Fruit fly (Drosophila melanogaster) whole organism, pupa: ENCODE results near the gene lic.
A peak's percentile ranks its signal among the peaks of the same experiment; 100 is the strongest.

Source experiments
- CG10348 ChIP-seq: fragments of 200-800 bp; sonication (Bioruptor generic); IDR thresholded peaks from 2 replicates; pipeline ENCODE4 v1.3.6; 2022; ENCODE audit warnings: missing biosample characterization, missing genetic modification characterization
- CG12605 ChIP-seq: fragments of 200-800 bp; sonication (Bioruptor generic); IDR thresholded peaks from 2 replicates; pipeline ENCODE4 v1.3.6; 2022; ENCODE audit warnings: missing biosample characterization, missing genetic modification characterization
- CG13204 ChIP-seq: fragments of 200-800 bp; sonication (Bioruptor generic); optimal IDR thresholded peaks from 2 replicates; lab custom pipeline; 2018; ENCODE audit warnings: missing biosample characterization, mild to moderate bottlenecking, missing genetic modification characterization, moderate library complexity
- CG14655 ChIP-seq: fragments of 200-800 bp; sonication (Bioruptor generic); optimal IDR thresholded peaks from 3 replicates; lab custom pipeline; 2017; ENCODE audit warnings: mild to moderate bottlenecking, missing biosample characterization, missing genetic modification reagents, missing genetic modification characterization
- CG15710 ChIP-seq: fragments of 200-800 bp; sonication (Bioruptor generic); optimal IDR thresholded peaks from 2 replicates; lab custom pipeline; 2018; ENCODE audit warnings: missing biosample characterization, mild to moderate bottlenecking, missing genetic modification characterization, moderate library complexity
- CG17806 ChIP-seq: fragments of 200-800 bp; sonication (Bioruptor generic); optimal IDR thresholded peaks from 2 replicates; lab custom pipeline; 2018; ENCODE audit warnings: missing biosample characterization, mild to moderate bottlenecking, missing genetic modification characterization, moderate library complexity
- CG32121 ChIP-seq: fragments of 200-800 bp; sonication (Bioruptor generic); IDR thresholded peaks from 2 replicates; pipeline ENCODE4 v1.3.6; 2022; ENCODE audit warnings: missing biosample characterization, missing genetic modification characterization
- CG34367 ChIP-seq: fragments of 200-800 bp; sonication (Bioruptor generic); optimal IDR thresholded peaks from 2 replicates; lab custom pipeline; 2018; ENCODE audit warnings: missing biosample characterization, mild to moderate bottlenecking, missing genetic modification characterization
- CG4496 ChIP-seq: fragments of 200-800 bp; sonication (Bioruptor generic); IDR thresholded peaks from 3 replicates; pipeline ENCODE4 v1.3.6; 2022; ENCODE audit warnings: missing biosample characterization, missing genetic modification characterization
- CG8159 ChIP-seq: fragments of 200-800 bp; sonication (Bioruptor generic); optimal IDR thresholded peaks from 3 replicates; lab custom pipeline; 2018; ENCODE audit warnings: missing biosample characterization, mild to moderate bottlenecking, missing genetic modification characterization, moderate library complexity
- CG8301 ChIP-seq: fragments of 200-800 bp; sonication (Bioruptor generic); optimal IDR thresholded peaks from 2 replicates; lab custom pipeline; 2018; ENCODE audit warnings: missing biosample characterization, mild to moderate bottlenecking, missing genetic modification characterization
- CG9948 ChIP-seq: fragments of 200-800 bp; sonication (Bioruptor generic); optimal IDR thresholded peaks from 2 replicates; lab custom pipeline; 2018; ENCODE audit warnings: missing biosample characterization, mild to moderate bottlenecking, missing genetic modification characterization, moderate library complexity
- D1 ChIP-seq: fragments of 200-800 bp; sonication (Bioruptor generic); optimal IDR thresholded peaks from 2 replicates; lab custom pipeline; 2018; ENCODE audit warnings: missing biosample characterization, mild to moderate bottlenecking, missing genetic modification characterization, moderate library complexity
- EcR ChIP-seq: fragments of 200-800 bp; sonication (Bioruptor generic); optimal IDR thresholded peaks from 3 replicates; lab custom pipeline; 2019; ENCODE audit warnings: missing biosample characterization, missing genetic modification characterization, mild to moderate bottlenecking, moderate library complexity, missing genetic modification reagents
- Ets98B ChIP-seq: fragments of 200-800 bp; sonication (Bioruptor generic); IDR thresholded peaks from 2 replicates; pipeline ENCODE4 v1.3.6; 2022; ENCODE audit warnings: missing biosample characterization, missing genetic modification characterization
- Pif1A ChIP-seq: fragments of 200-800 bp; sonication (Bioruptor generic); optimal IDR thresholded peaks from 3 replicates; lab custom pipeline; 2016; ENCODE audit warnings: missing biosample characterization, missing genetic modification characterization
- Pif1B ChIP-seq: fragments of 200-800 bp; sonication (Bioruptor generic); optimal IDR thresholded peaks from 3 replicates; lab custom pipeline; 2016; ENCODE audit warnings: missing biosample characterization, missing genetic modification characterization
- Snoo ChIP-seq: fragments of 200-800 bp; sonication (Bioruptor generic); optimal IDR thresholded peaks from 3 replicates; lab custom pipeline; 2017; ENCODE audit warnings: missing biosample characterization, mild to moderate bottlenecking, missing genetic modification characterization, inconsistent platforms
- fd96Ca ChIP-seq: fragments of 200-800 bp; sonication (Bioruptor generic); IDR thresholded peaks from 3 replicates; pipeline ENCODE4 v1.3.6; 2022; ENCODE audit warnings: missing biosample characterization, missing genetic modification characterization
- gl ChIP-seq: fragments of 200-800 bp; sonication (Bioruptor generic); optimal IDR thresholded peaks from 2 replicates; lab custom pipeline; 2018; ENCODE audit warnings: missing biosample characterization, mild to moderate bottlenecking, missing genetic modification characterization
- rn ChIP-seq: fragments of 200-800 bp; sonication (Bioruptor generic); IDR thresholded peaks from 2 replicates; pipeline ENCODE4 v1.3.6; 2022; ENCODE audit warnings: missing biosample characterization, missing genetic modification characterization

Gene lic

dm6 chrX:13128750-13129152, 37.8 kb downstream of the lic start, which contains the start of the genes CG32638, CG15717 and MFS10:
Gene CG32638, minus strand, starts transcription at chrX:13128794.
Gene CG15717, plus strand, starts transcription at chrX:13128952.
Gene MFS10, plus strand, starts transcription at chrX:13129018.
- no peak for TF ChIP-seq CG14655 (GFP tag; lab: Kevin White, UChicago)
- peak; percentile 7; the same call in 1 of the 3 replicates for TF ChIP-seq fd96Ca (GFP tag; lab: Robert Waterston, UW)
- no peak for TF ChIP-seq D1
- no peak for TF ChIP-seq CG10348 (GFP tag; lab: Robert Waterston, UW)
- TF ChIP-seq, all 21 proteins: peak for 1

dm6 chrX:13130175-13130822, 39.4 kb downstream of the lic start:
- TF ChIP-seq Pif1A (peak; percentile 71), CG8301 (tag; lab: Kevin White, UChicago) (peak; percentile 75), CG8159 (tag; lab: Kevin White, UChicago) (peak; percentile 74), CG15710 (tag; lab: Kevin White, UChicago) (peak; percentile 70), CG13204 (GFP tag; lab: Kevin White, UChicago) (no peak), CG17806 (tag; lab: Kevin White, UChicago) (peak; percentile 60), CG10348 (GFP tag; lab: Robert Waterston, UW) (no peak), gl (no peak), Pif1B (GFP tag; lab: Kevin White, UChicago) (peak; percentile 45), CG4496 (peak; percentile 50; the same call in 1 of the 3 replicates), Snoo (tag; lab: Kevin White, UChicago) (peak; percentile 51), rn (GFP tag; lab: Robert Waterston, UW) (no peak), CG9948 (tag; lab: Kevin White, UChicago) (peak; percentile 66), EcR (no peak), CG14655 (GFP tag; lab: Kevin White, UChicago) (peak; percentile 84), fd96Ca (GFP tag; lab: Robert Waterston, UW) (no peak), CG12605 (GFP tag; lab: Robert Waterston, UW) (peak; percentile 15; the same call in 1 of the 2 replicates), D1 (peak; percentile 18), CG32121 (GFP tag; lab: Robert Waterston, UW) (no peak), Ets98B (GFP tag; lab: Robert Waterston, UW) (no peak), CG34367 (tag; lab: Kevin White, UChicago) (peak; percentile 47)

DNA sequence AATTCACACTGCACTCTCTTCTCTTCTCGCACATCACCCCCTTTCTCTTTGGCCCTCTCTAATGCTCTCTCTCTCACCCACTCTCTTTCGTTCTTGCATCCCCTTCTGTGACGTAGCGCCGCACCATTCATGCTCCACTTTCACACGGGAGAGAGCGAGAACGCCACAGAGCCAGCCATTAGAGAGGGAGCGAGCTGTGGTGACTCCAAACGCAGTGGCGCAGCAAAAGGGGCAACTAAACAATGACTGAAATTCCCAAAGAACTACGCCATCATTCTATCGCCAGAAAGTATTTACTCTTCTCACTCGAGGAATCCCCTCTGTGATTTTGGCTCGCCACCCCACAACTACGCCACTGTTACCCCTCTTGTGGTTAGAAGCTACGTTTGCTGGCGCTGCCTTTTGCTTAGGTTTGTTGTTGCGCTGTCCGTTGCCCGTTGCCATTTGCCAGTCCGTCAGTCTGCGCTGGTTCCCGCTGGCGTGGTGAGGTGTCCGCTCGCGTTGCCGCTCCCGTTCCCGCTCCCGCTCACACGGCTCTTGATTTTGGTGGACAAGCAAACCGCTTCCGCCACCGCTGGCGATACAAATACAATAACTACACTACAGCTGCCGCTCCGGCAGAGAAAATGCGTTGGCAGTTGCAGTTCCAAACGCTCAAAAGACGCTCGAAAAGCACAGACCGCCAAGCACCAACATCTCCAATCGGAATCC, 40.3 kb downstream of the lic start:
- peak; percentile 95 for TF ChIP-seq Pif1B (GFP tag; lab: Kevin White, UChicago)
- TF ChIP-seq CG9948 (tag; lab: Kevin White, UChicago) = peak; percentile 92
- TF ChIP-seq gl = peak; percentile 87
- TF ChIP-seq Ets98B (GFP tag; lab: Robert Waterston, UW) = peak; percentile 100
- TF ChIP-seq CG12605 (GFP tag; lab: Robert Waterston, UW) = peak; percentile 98
- TF ChIP-seq D1 = peak; percentile 72
- TF ChIP-seq CG17806 (tag; lab: Kevin White, UChicago) = peak; percentile 89
- peak; percentile 100 for TF ChIP-seq CG4496
- TF ChIP-seq CG10348 (GFP tag; lab: Robert Waterston, UW) = peak; percentile 98
- TF ChIP-seq CG14655 (GFP tag; lab: Kevin White, UChicago) = peak; percentile 98
- peak; percentile 98 for TF ChIP-seq rn (GFP tag; lab: Robert Waterston, UW)
- peak; percentile 87 for TF ChIP-seq CG8159 (tag; lab: Kevin White, UChicago)
- peak; percentile 91 for TF ChIP-seq CG13204 (GFP tag; lab: Kevin White, UChicago)
- peak; percentile 98 for TF ChIP-seq CG8301 (tag; lab: Kevin White, UChicago)
- peak; percentile 99 for TF ChIP-seq CG32121 (GFP tag; lab: Robert Waterston, UW)
- TF ChIP-seq Snoo (tag; lab: Kevin White, UChicago) = peak; percentile 98
- peak; percentile 100 for TF ChIP-seq fd96Ca (GFP tag; lab: Robert Waterston, UW)
- peak; percentile 96 for TF ChIP-seq Pif1A
- TF ChIP-seq CG34367 (tag; lab: Kevin White, UChicago) = peak; percentile 92
- TF ChIP-seq EcR = no peak
- TF ChIP-seq CG15710 (tag; lab: Kevin White, UChicago) = peak; percentile 91

DNA sequence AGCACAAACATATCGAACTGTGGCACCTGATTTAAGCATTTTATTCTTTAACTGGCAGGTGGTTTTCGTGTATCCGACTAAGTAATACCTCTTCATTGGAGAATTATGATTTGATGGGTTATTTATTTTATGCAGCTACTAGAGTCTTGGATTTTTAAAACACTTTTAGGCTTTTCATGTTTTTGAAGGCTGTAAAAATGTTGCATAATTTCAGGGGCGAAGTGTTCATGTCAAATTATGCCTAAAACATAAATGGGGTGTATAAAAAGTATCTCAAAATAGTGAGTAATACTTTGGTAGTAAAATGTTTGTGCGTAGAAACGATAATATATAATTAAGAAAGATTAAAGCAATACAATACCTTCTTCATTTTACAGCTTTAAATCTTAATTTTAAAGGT, 43.9 kb downstream of the lic start:
- no peak for TF ChIP-seq Snoo (tag; lab: Kevin White, UChicago)
- no peak for TF ChIP-seq CG34367 (tag; lab: Kevin White, UChicago)
- TF ChIP-seq CG8159 (tag; lab: Kevin White, UChicago) = no peak
- TF ChIP-seq, all 21 proteins: peak for 0

- TF ChIP-seq Snoo (tag; lab: Kevin White, UChicago) (peak; percentile 38), EcR (no peak), CG13204 (GFP tag; lab: Kevin White, UChicago) (no peak), CG9948 (tag; lab: Kevin White, UChicago) (no peak), D1 (no peak), CG15710 (tag; lab: Kevin White, UChicago) (no peak), CG14655 (GFP tag; lab: Kevin White, UChicago) (peak; percentile 1), CG8301 (tag; lab: Kevin White, UChicago) (peak; percentile 39), CG8159 (tag; lab: Kevin White, UChicago) (peak; percentile 13), rn (GFP tag; lab: Robert Waterston, UW) (no peak), CG10348 (GFP tag; lab: Robert Waterston, UW) (no peak), Pif1A (peak; percentile 54), fd96Ca (GFP tag; lab: Robert Waterston, UW) (peak; percentile 72; the same call in 2 of the 3 replicates), Ets98B (GFP tag; lab: Robert Waterston, UW) (peak; percentile 60), CG12605 (GFP tag; lab: Robert Waterston, UW) (no peak), CG4496 (peak; percentile 79; the same call in 2 of the 3 replicates), CG17806 (tag; lab: Kevin White, UChicago) (peak; percentile 32), CG32121 (GFP tag; lab: Robert Waterston, UW) (peak; percentile 63; the same call in 1 of the 2 replicates), Pif1B (GFP tag; lab: Kevin White, UChicago) (peak; percentile 41), CG34367 (tag; lab: Kevin White, UChicago) (no peak), gl (no peak)
Measured at dm6 chrX:13135702-13136101, 44.8 kb downstream of the lic start.
